Fruit fly (Drosophila melanogaster): ENCODE measurements around the gene KaiR1D.
A peak's percentile ranks its signal among the peaks of the same experiment; 100 is the strongest.

Gene KaiR1D

DNA sequence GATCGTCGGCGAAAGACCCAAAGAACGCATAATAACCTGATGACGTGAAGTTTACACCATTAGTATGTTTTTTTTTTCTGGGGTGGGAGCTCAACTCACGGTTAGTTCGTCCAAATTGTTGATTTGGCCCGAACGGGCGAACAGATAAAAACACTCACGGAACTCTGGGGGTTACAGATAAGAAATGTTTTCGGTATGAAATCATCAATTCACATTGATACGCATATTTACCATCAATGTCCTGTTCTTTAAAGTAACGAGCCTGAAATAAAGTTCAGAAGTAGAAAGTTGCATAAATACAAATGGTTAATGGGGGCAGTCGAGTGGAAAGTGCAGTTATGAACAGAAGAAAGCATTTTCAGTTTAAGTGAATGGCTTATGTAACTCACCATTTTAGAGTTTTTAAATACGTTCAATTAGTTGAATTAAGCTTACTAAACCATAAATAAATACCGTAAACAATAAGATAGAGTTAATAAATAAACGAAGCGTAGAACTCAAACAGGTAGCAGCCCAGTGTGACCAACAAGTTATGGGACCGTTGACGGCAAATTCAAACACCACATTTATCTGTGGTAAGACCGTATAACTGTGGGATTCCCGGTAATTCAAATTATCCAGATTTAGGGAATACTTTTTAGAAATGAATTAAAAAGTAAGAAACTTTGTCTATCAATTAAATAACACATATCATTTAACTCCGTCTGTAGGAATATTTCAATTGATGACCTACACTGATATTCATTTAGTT lies 42.2 kb downstream of the KaiR1D start, which contains the start of gene CG17272 (continued):
- TF ChIP-seq CG15601 (tag; optimal IDR thresholded peaks at IDR 0.05) (peak; percentile 39), MESR4 (GFP tag; optimal IDR thresholded peaks at IDR 0.05) (peak; percentile 53), CG14710 (tag; optimal IDR thresholded peaks at IDR 0.05) (peak; percentile 44), sd (tag; optimal IDR thresholded peaks at IDR 0.05) (peak; percentile 80), CG1603 (tag; optimal IDR thresholded peaks at IDR 0.05) (peak; percentile 37), CG4617 (GFP tag; optimal IDR thresholded peaks at IDR 0.05; ENCODE audit: borderline replicate concordance) (peak; percentile 45), stwl (tag; optimal IDR thresholded peaks at IDR 0.05) (peak; percentile 88), MTF-1 (GFP tag; optimal IDR thresholded peaks at IDR 0.05; ENCODE audit: borderline replicate concordance) (no peak), Aef1 (GFP tag; IDR thresholded peaks at IDR 0.05) (no peak), CG12391 (tag; optimal IDR thresholded peaks at IDR 0.05) (peak; percentile 12), Ets65A (GFP tag) (no peak), CG17829 (tag; optimal IDR thresholded peaks at IDR 0.05) (peak; percentile 9), BEAF-32 (GFP tag; optimal IDR thresholded peaks at IDR 0.05) (peak; percentile 19), Hr78 (GFP tag; optimal IDR thresholded peaks at IDR 0.05) (no peak), NfI (GFP tag; optimal IDR thresholded peaks at IDR 0.05) (no peak), CG8359 (GFP tag; optimal IDR thresholded peaks at IDR 0.05; ENCODE audit: borderline replicate concordance) (no peak), chinmo (GFP tag; IDR thresholded peaks at IDR 0.05; ENCODE audit: partially characterized antibody) (no peak), CG17186 (GFP tag; optimal IDR thresholded peaks at IDR 0.05) (peak; percentile 22), scrt (GFP tag; optimal IDR thresholded peaks at IDR 0.05) (peak; percentile 83), Ets97D (GFP tag; optimal IDR thresholded peaks at IDR 0.05) (peak; percentile 48), CG13287 (GFP tag; IDR thresholded peaks at IDR 0.05; ENCODE audit: partially characterized antibody) (peak; percentile 34; the same call in 1 of the 2 replicates), crp (GFP tag; optimal IDR thresholded peaks at IDR 0.05) (no peak), pan (optimal IDR thresholded peaks at IDR 0.05) (no peak), pan (GFP tag; optimal IDR thresholded peaks at IDR 0.05 in 1 of 2, IDR thresholded peaks at IDR 0.05 in 1 of 2) (no peak), ham (GFP tag; IDR thresholded peaks at IDR 0.05) (no peak), CG9797 (GFP tag; optimal IDR thresholded peaks at IDR 0.05) (peak; percentile 76), YL-1 (GFP tag; optimal IDR thresholded peaks at IDR 0.05) (peak; percentile 39), abd-A (tag; optimal IDR thresholded peaks at IDR 0.05) (no peak), odd (GFP tag; optimal IDR thresholded peaks at IDR 0.05) (no peak), pum (GFP tag; optimal IDR thresholded peaks at IDR 0.05) (no peak), sug (tag; optimal IDR thresholded peaks at IDR 0.05) (peak; percentile 71), eyg (GFP tag; optimal IDR thresholded peaks at IDR 0.05) (no peak), CG8924 (tag; optimal IDR thresholded peaks at IDR 0.05) (peak; percentile 13), Drgx (GFP tag; IDR thresholded peaks at IDR 0.05) (no peak), corto (GFP tag; optimal IDR thresholded peaks at IDR 0.05) (no peak), NFAT (GFP tag; IDR thresholded peaks at IDR 0.05) (no peak), Elba2 (GFP tag; optimal IDR thresholded peaks at IDR 0.05) (peak; percentile 43), CG2116 (GFP tag; optimal IDR thresholded peaks at IDR 0.05) (peak; percentile 32), E2f2 (GFP tag; IDR thresholded peaks at IDR 0.05) (peak; percentile 71), CG10267 (tag; optimal IDR thresholded peaks at IDR 0.05) (peak; percentile 31), gfzf (GFP tag; optimal IDR thresholded peaks at IDR 0.05) (peak; percentile 88), CG30020 (tag; optimal IDR thresholded peaks at IDR 0.05) (peak; percentile 18)

Measured in whole organism, embryonic.